Fruit fly (Drosophila melanogaster): ENCODE measurements around the gene CG33630.

The CG33630 gene

dm6 chr3R:10087206-10087927, 24.9 kb downstream of the CG33630 start (continued):
- TF ChIP-seq ash1 (GFP tag; optimal IDR thresholded peaks at IDR 0.05) (no peak), CG17361 (GFP tag; IDR thresholded peaks at IDR 0.05) (peak; percentile 45; the same call in 2 of the 3 replicates), CG17385 (GFP tag; optimal IDR thresholded peaks at IDR 0.05) (peak; percentile 52), CG2202 (tag; optimal IDR thresholded peaks at IDR 0.05) (no peak), org-1 (GFP tag; optimal IDR thresholded peaks at IDR 0.05) (peak; percentile 64), fu2 (GFP tag; optimal IDR thresholded peaks at IDR 0.05) (peak; percentile 59), Dp (GFP tag; optimal IDR thresholded peaks at IDR 0.05) (no peak), Mad (GFP tag; optimal IDR thresholded peaks at IDR 0.05) (peak; percentile 56), ham (GFP tag; IDR thresholded peaks at IDR 0.05) (no peak), zfh2 (GFP tag; optimal IDR thresholded peaks at IDR 0.05) (peak; percentile 71), bbx (GFP tag; IDR thresholded peaks at IDR 0.05; ENCODE audit: partially characterized antibody) (no peak), CG18262 (tag; optimal IDR thresholded peaks at IDR 0.05) (peak; percentile 24), CG15073 (GFP tag; optimal IDR thresholded peaks at IDR 0.05) (no peak), tgo (GFP tag; IDR thresholded peaks at IDR 0.05) (peak; percentile 74), CG8281 (tag; optimal IDR thresholded peaks at IDR 0.05) (no peak), CG7786 (GFP tag; optimal IDR thresholded peaks at IDR 0.05) (peak; percentile 61), CG7963 (GFP tag; IDR thresholded peaks at IDR 0.05; ENCODE audit: partially characterized antibody) (no peak), fd3F (GFP tag; optimal IDR thresholded peaks at IDR 0.05) (no peak), Dad (GFP tag; optimal IDR thresholded peaks at IDR 0.05) (peak; percentile 47), psq (GFP tag; optimal IDR thresholded peaks at IDR 0.05) (peak; percentile 80), D19A (tag; optimal IDR thresholded peaks at IDR 0.05) (no peak), Nf-YC (tag; optimal IDR thresholded peaks at IDR 0.05) (peak; percentile 68), E2f1 (GFP tag; IDR thresholded peaks at IDR 0.05) (0 out of 2 replicates have a peak, but pooled peaks have one; percentile 46), NK7.1 (GFP tag; optimal IDR thresholded peaks at IDR 0.05) (peak; percentile 58), CG17829 (tag; optimal IDR thresholded peaks at IDR 0.05) (peak; percentile 12), kah (GFP tag; optimal IDR thresholded peaks at IDR 0.05) (no peak), BtbVII (GFP tag; optimal IDR thresholded peaks at IDR 0.05) (peak; percentile 65), dysf (GFP tag; IDR thresholded peaks at IDR 0.05) (peak; percentile 80), CG1024 (GFP tag; IDR thresholded peaks at IDR 0.05) (peak; percentile 56; the same call in 1 of the 2 replicates), onecut (GFP tag; IDR thresholded peaks at IDR 0.05) (no peak), Ada2b (GFP tag; IDR thresholded peaks at IDR 0.05) (peak; percentile 71), MESR4 (GFP tag; optimal IDR thresholded peaks at IDR 0.05) (no peak), MBD-R2 (GFP tag; IDR thresholded peaks at IDR 0.05) (peak; percentile 45; the same call in 1 of the 2 replicates), sna (GFP tag; IDR thresholded peaks at IDR 0.05; ENCODE audit: partially characterized antibody) (0 out of 2 replicates have a peak, but pooled peaks have one; percentile 28), seq (GFP tag; IDR thresholded peaks at IDR 0.05) (peak; percentile 76), chn (GFP tag; optimal IDR thresholded peaks at IDR 0.05) (peak; percentile 52), B-H1 (GFP tag; IDR thresholded peaks at IDR 0.05) (no peak), CG11696 (GFP tag; IDR thresholded peaks at IDR 0.05) (peak; percentile 53; the same call in 1 of the 2 replicates), CG6654 (GFP tag; optimal IDR thresholded peaks at IDR 0.05) (peak; percentile 6), ERR (GFP tag; optimal IDR thresholded peaks at IDR 0.05) (peak; percentile 50), HHEX (GFP tag; optimal IDR thresholded peaks at IDR 0.05) (peak; percentile 64), stwl (tag; optimal IDR thresholded peaks at IDR 0.05) (no peak), MTF-1 (GFP tag; optimal IDR thresholded peaks at IDR 0.05; ENCODE audit: borderline replicate concordance) (no peak), wek (GFP tag; optimal IDR thresholded peaks at IDR 0.05) (no peak), Spps (tag; optimal IDR thresholded peaks at IDR 0.05) (no peak), CG6813 (GFP tag; optimal IDR thresholded peaks at IDR 0.05) (no peak), so (GFP tag; IDR thresholded peaks at IDR 0.05) (0 out of 3 replicates have a peak, but pooled peaks have one; percentile 61), trh (GFP tag; optimal IDR thresholded peaks at IDR 0.05) (peak; percentile 38), toy (GFP tag; IDR thresholded peaks at IDR 0.05) (peak; percentile 37; the same call in 1 of the 2 replicates)

Data from whole organism, embryonic.